Fruit fly (Drosophila melanogaster) whole organism, embryonic: ENCODE measurements around the gene Nep7.
A peak's percentile ranks its signal among the peaks of the same experiment; 100 is the strongest.

ENCODE experiments used
- ATbp ChIP-seq: fragments of 200-800 bp; sonication (Bioruptor generic); optimal IDR thresholded peaks from 2 replicates; lab custom pipeline; 2017; ENCODE audit warnings: missing biosample characterization, mild to moderate bottlenecking, missing genetic modification characterization, missing genetic modification reagents
- Atf6 ChIP-seq: fragments of 200-800 bp; sonication (Bioruptor generic); IDR thresholded peaks from 2 replicates; pipeline ENCODE4 v1.3.6; 2022; ENCODE audit warnings: missing biosample characterization, missing genetic modification characterization
- Awh ChIP-seq: fragments of 200-800 bp; sonication (Bioruptor generic); IDR thresholded peaks from 2 replicates; pipeline ENCODE4, ENCODE4 v1.3.6; 2022; ENCODE audit warnings: missing biosample characterization, missing genetic modification characterization
- Bdp1 ChIP-seq: fragments of 200-800 bp; sonication (Bioruptor generic); optimal IDR thresholded peaks from 3 replicates; lab custom pipeline; 2016; ENCODE audit warnings: missing biosample characterization, missing genetic modification characterization
- C15 ChIP-seq: fragments of 200-800 bp; sonication (Bioruptor generic); IDR thresholded peaks from 3 replicates; pipeline ENCODE4 v1.3.6; 2022; ENCODE audit warnings: missing biosample characterization, missing genetic modification characterization
- CG10267 ChIP-seq: fragments of 200-800 bp; sonication (Bioruptor generic); optimal IDR thresholded peaks from 2 replicates; lab custom pipeline; 2018; ENCODE audit warnings: missing biosample characterization, mild to moderate bottlenecking, missing genetic modification characterization, moderate library complexity
- CG11398 ChIP-seq: fragments of 200-800 bp; sonication (Bioruptor generic); optimal IDR thresholded peaks from 2 replicates; lab custom pipeline; 2016; ENCODE audit warnings: missing biosample characterization, missing genetic modification characterization
- CG11560 ChIP-seq: fragments of 200-800 bp; sonication (Bioruptor generic); IDR thresholded peaks from 3 replicates; pipeline ENCODE4 v1.3.6; 2022; ENCODE audit warnings: missing biosample characterization, missing genetic modification characterization
- CG12236 ChIP-seq: fragments of 200-800 bp; sonication (Bioruptor generic); optimal IDR thresholded peaks from 2 replicates; lab custom pipeline; 2016; ENCODE audit warnings: missing biosample characterization, missing genetic modification characterization
- CG13287 ChIP-seq: fragments of 200-800 bp; sonication (Bioruptor generic); IDR thresholded peaks from 2 replicates; pipeline ENCODE4 v1.3.6; 2022; ENCODE audit warnings: missing biosample characterization, missing genetic modification characterization; ENCODE audit not compliant: partially characterized antibody
- CG13296 ChIP-seq: fragments of 200-800 bp; sonication (Bioruptor generic); optimal IDR thresholded peaks from 3 replicates; lab custom pipeline; 2018; ENCODE audit warnings: missing biosample characterization, mild to moderate bottlenecking, missing genetic modification characterization
- CG14050 ChIP-seq: fragments of 200-800 bp; sonication (Bioruptor generic); IDR thresholded peaks from 3 replicates; pipeline ENCODE4 v1.3.6; 2022; ENCODE audit warnings: missing biosample characterization, missing genetic modification characterization
- CG1603 ChIP-seq: fragments of 200-800 bp; sonication (Bioruptor generic); optimal IDR thresholded peaks from 2 replicates; lab custom pipeline; 2019; ENCODE audit warnings: missing biosample characterization, mild to moderate bottlenecking, missing genetic modification characterization, moderate library complexity
- CG17361 ChIP-seq: fragments of 200-800 bp; sonication (Bioruptor generic); IDR thresholded peaks from 3 replicates; pipeline ENCODE4 v1.3.6; 2022; ENCODE audit warnings: missing biosample characterization, missing genetic modification characterization
- CG17385 ChIP-seq: fragments of 200-800 bp; sonication (Bioruptor generic); optimal IDR thresholded peaks from 3 replicates; lab custom pipeline; 2018; ENCODE audit warnings: missing biosample characterization, mild to moderate bottlenecking, missing genetic modification characterization
- CG18262 ChIP-seq: fragments of 200-800 bp; optimal IDR thresholded peaks from 3 replicates; lab custom pipeline; 2019; ENCODE audit warnings: missing biosample characterization, mild to moderate bottlenecking, missing genetic modification characterization, moderate library complexity
- CG34224 ChIP-seq: fragments of 200-800 bp; sonication (Bioruptor generic); IDR thresholded peaks from 3 replicates; pipeline ENCODE4 v1.3.6; 2022; ENCODE audit warnings: missing biosample characterization, missing genetic modification characterization; ENCODE audit not compliant: partially characterized antibody
- CG5180 ChIP-seq: fragments of 200-800 bp; sonication (Bioruptor generic); optimal IDR thresholded peaks from 3 replicates; lab custom pipeline; 2017; ENCODE audit warnings: missing biosample characterization, missing genetic modification characterization, mild to moderate bottlenecking, moderate library complexity, missing genetic modification reagents
- CG6654 ChIP-seq: fragments of 200-800 bp; sonication (Bioruptor generic); optimal IDR thresholded peaks from 2 replicates; lab custom pipeline; 2017; ENCODE audit warnings: missing biosample characterization, mild to moderate bottlenecking, missing genetic modification characterization
- CG7357 ChIP-seq: fragments of 200-800 bp; sonication (Bioruptor generic); IDR thresholded peaks from 3 replicates; pipeline ENCODE4 v1.3.6; 2022; ENCODE audit warnings: missing biosample characterization, missing genetic modification characterization
- CG9797 ChIP-seq: fragments of 200-800 bp; sonication (Bioruptor generic); optimal IDR thresholded peaks from 3 replicates; lab custom pipeline; 2018; ENCODE audit warnings: missing biosample characterization, mild to moderate bottlenecking, missing genetic modification characterization
- Eip74EF ChIP-seq, 2 experiments: fragments of 200-800 bp in 1 of 2; fragments of >200 bp in 1 of 2; sonication (Bioruptor generic) in 1 of 2; optimal IDR thresholded peaks; 2 replicates each; lab custom pipeline; 2017 to 2019; ENCODE audit warnings: missing biosample characterization in 2 of 2, missing genetic modification characterization in 2 of 2, mild to moderate bottlenecking in 1 of 2, moderate library complexity in 1 of 2
- Elba2 ChIP-seq: fragments of 200-800 bp; sonication (Bioruptor generic); optimal IDR thresholded peaks from 3 replicates; lab custom pipeline; 2016; ENCODE audit warnings: missing biosample characterization, missing genetic modification characterization
- Gug ChIP-seq: fragments of 200-800 bp; sonication (Bioruptor generic); IDR thresholded peaks from 4 replicates; pipeline ENCODE4 v1.3.6; 2022; ENCODE audit warnings: missing biosample characterization, missing genetic modification characterization
- H15 ChIP-seq: fragments of 200-800 bp; sonication (Bioruptor generic); IDR thresholded peaks from 3 replicates; pipeline ENCODE4 v1.3.6; 2022; ENCODE audit warnings: missing biosample characterization, missing genetic modification characterization
- H2.0 ChIP-seq: fragments of 200-800 bp; sonication (Bioruptor generic); IDR thresholded peaks from 2 replicates; pipeline ENCODE4 v1.3.6; 2022; ENCODE audit warnings: missing biosample characterization, missing genetic modification characterization
- Hmr ChIP-seq: fragments of 200-800 bp; sonication (Bioruptor generic); optimal IDR thresholded peaks from 3 replicates; lab custom pipeline; 2017; ENCODE audit warnings: mild to moderate bottlenecking, missing biosample characterization, missing genetic modification reagents, missing genetic modification characterization
- Hmx ChIP-seq: fragments of 200-800 bp; sonication (Bioruptor generic); optimal IDR thresholded peaks from 2 replicates; lab custom pipeline; 2016; ENCODE audit warnings: missing biosample characterization, missing genetic modification characterization
- MESR4 ChIP-seq: fragments of 200-800 bp; sonication (Bioruptor generic); optimal IDR thresholded peaks from 2 replicates; lab custom pipeline; 2018; ENCODE audit warnings: missing biosample characterization, mild to moderate bottlenecking, missing genetic modification characterization, moderate library complexity
- Mrtf ChIP-seq: fragments of 200-800 bp; sonication (Bioruptor generic); IDR thresholded peaks from 3 replicates; pipeline ENCODE4 v1.3.6; 2022; ENCODE audit warnings: missing biosample characterization, missing genetic modification characterization
- Opbp ChIP-seq: fragments of 200-800 bp; sonication (Bioruptor generic); IDR thresholded peaks from 3 replicates; pipeline ENCODE4 v1.3.6; 2022; ENCODE audit warnings: missing biosample characterization, missing genetic modification characterization; ENCODE audit not compliant: partially characterized antibody
- Sry-β ChIP-seq: fragments of 200-800 bp; sonication (Bioruptor generic); optimal IDR thresholded peaks from 2 replicates; lab custom pipeline; 2018; ENCODE audit warnings: missing biosample characterization, mild to moderate bottlenecking, missing genetic modification characterization, moderate library complexity
- aop ChIP-seq: fragments of 200-800 bp; sonication (Bioruptor generic); IDR thresholded peaks from 2 replicates; pipeline ENCODE4 v1.3.6; 2022; ENCODE audit warnings: missing biosample characterization, missing genetic modification characterization
- ara ChIP-seq: fragments of 200-800 bp; sonication (Bioruptor generic); IDR thresholded peaks from 2 replicates; pipeline ENCODE4 v1.3.6; 2022; ENCODE audit warnings: missing biosample characterization, missing genetic modification characterization
- crol ChIP-seq: fragments of 200-800 bp; sonication (Bioruptor generic); IDR thresholded peaks from 2 replicates; pipeline ENCODE4 v1.3.6; 2022; ENCODE audit warnings: missing biosample characterization, missing genetic modification characterization
- fd3F ChIP-seq: fragments of 200-800 bp; sonication (Bioruptor generic); optimal IDR thresholded peaks from 2 replicates; lab custom pipeline; 2018; ENCODE audit warnings: missing biosample characterization, mild to moderate bottlenecking, missing genetic modification characterization, moderate library complexity
- gem ChIP-seq: fragments of 200-800 bp; sonication (Bioruptor generic); optimal IDR thresholded peaks from 2 replicates; lab custom pipeline; 2019; ENCODE audit warnings: missing biosample characterization, mild to moderate bottlenecking, missing genetic modification characterization, moderate library complexity
- gfzf ChIP-seq: fragments of 200-800 bp; sonication (Bioruptor generic); optimal IDR thresholded peaks from 2 replicates; lab custom pipeline; 2016; ENCODE audit warnings: missing biosample characterization, mild to moderate bottlenecking, missing genetic modification characterization, moderate library complexity
- gsb-n ChIP-seq: fragments of 200-800 bp; sonication (Bioruptor generic); optimal IDR thresholded peaks from 3 replicates; lab custom pipeline; 2018; ENCODE audit warnings: missing biosample characterization, mild to moderate bottlenecking, missing genetic modification characterization
- gt ChIP-seq: fragments of 200-800 bp; sonication (Bioruptor generic); IDR thresholded peaks from 2 replicates; pipeline ENCODE4 v1.3.6; 2022; ENCODE audit warnings: missing biosample characterization, missing genetic modification characterization
- nmo ChIP-seq: fragments of 200-800 bp; sonication (Bioruptor generic); optimal IDR thresholded peaks from 2 replicates; lab custom pipeline; 2018; ENCODE audit warnings: missing biosample characterization, mild to moderate bottlenecking, missing genetic modification characterization, moderate library complexity
- odd ChIP-seq: fragments of 200-800 bp; sonication (Bioruptor generic); optimal IDR thresholded peaks from 2 replicates; lab custom pipeline; 2017; ENCODE audit warnings: missing biosample characterization, mild to moderate bottlenecking, missing genetic modification characterization
- pzg ChIP-seq: fragments of 200-800 bp; sonication (Bioruptor generic); optimal IDR thresholded peaks from 3 replicates; lab custom pipeline; 2018; ENCODE audit warnings: missing biosample characterization, mild to moderate bottlenecking, missing genetic modification characterization, moderate library complexity
- row ChIP-seq: fragments of 200-800 bp; sonication (Bioruptor generic); IDR thresholded peaks from 3 replicates; pipeline ENCODE4 v1.3.6; 2022; ENCODE audit warnings: missing biosample characterization, missing genetic modification characterization
- sim ChIP-seq: fragments of 200-800 bp; sonication (Bioruptor generic); IDR thresholded peaks from 2 replicates; pipeline ENCODE4 v1.3.6; 2022; ENCODE audit warnings: missing biosample characterization, missing genetic modification characterization
- sqz ChIP-seq: fragments of 200-800 bp; sonication (Bioruptor generic); optimal IDR thresholded peaks from 3 replicates; lab custom pipeline; 2018; ENCODE audit warnings: missing biosample characterization, mild to moderate bottlenecking, missing genetic modification characterization
- trem ChIP-seq: fragments of 200-800 bp; optimal IDR thresholded peaks from 3 replicates; lab custom pipeline; 2019; ENCODE audit warnings: missing biosample characterization, mild to moderate bottlenecking, missing genetic modification characterization, moderate library complexity
- wek ChIP-seq: fragments of 200-800 bp; sonication (Bioruptor generic); optimal IDR thresholded peaks from 3 replicates; lab custom pipeline; 2018; ENCODE audit warnings: missing biosample characterization, mild to moderate bottlenecking, missing genetic modification characterization, moderate library complexity

Gene Nep7

DNA sequence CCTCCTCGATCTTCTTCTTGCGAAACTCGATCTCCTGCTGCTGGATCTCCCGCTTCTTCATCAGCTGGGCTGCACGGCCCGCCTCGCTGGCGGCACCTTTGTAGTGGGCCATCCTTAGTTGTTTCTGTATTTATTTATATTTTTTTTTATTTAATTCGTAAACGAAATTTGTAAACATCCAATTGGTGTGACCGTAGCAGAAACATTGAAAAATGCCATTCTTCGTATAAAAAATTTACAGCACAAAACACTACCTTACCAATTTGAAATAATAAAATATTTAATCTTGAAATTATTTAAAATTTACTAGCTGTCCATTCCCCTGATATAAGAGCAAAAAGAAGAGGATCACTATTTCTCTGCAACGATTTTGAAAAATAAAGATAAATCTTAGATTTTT is 33.8 kb upstream of the Nep7 start, which contains the start of gene CG12259 (continued):
- peak; percentile 12 for TF ChIP-seq pzg (GFP tag; lab: Kevin White, UChicago)
- no peak for TF ChIP-seq fd3F (GFP tag; lab: Kevin White, UChicago)
- peak; percentile 10 for TF ChIP-seq wek (GFP tag; lab: Kevin White, UChicago)
- peak; percentile 12 for TF ChIP-seq gsb-n (tag; lab: Kevin White, UChicago)
- TF ChIP-seq CG17361 (GFP tag; lab: Robert Waterston, UW), result peak; percentile 27; the same call in 1 of the 3 replicates
- no peak for TF ChIP-seq crol (GFP tag; lab: Robert Waterston, UW)
- TF ChIP-seq CG13287 (GFP tag; lab: Robert Waterston, UW), result 0 out of 2 replicates have a peak, but pooled peaks have one; percentile 25
- no peak for TF ChIP-seq Atf6
- TF ChIP-seq Bdp1 (GFP tag; lab: Kevin White, UChicago), result no peak
- TF ChIP-seq H2.0, result no peak
- no peak for TF ChIP-seq odd (GFP tag; lab: Kevin White, UChicago)
- TF ChIP-seq CG14050 (GFP tag; lab: Robert Waterston, UW), result no peak
- TF ChIP-seq sim (GFP tag; lab: Robert Waterston, UW), result no peak
- TF ChIP-seq Opbp (GFP tag; lab: Robert Waterston, UW), result no peak
- TF ChIP-seq CG12236, result no peak
- peak; percentile 12 for TF ChIP-seq CG1603 (tag; lab: Kevin White, UChicago)
- TF ChIP-seq gem (tag; lab: Kevin White, UChicago), result peak; percentile 29
- no peak for TF ChIP-seq H15 (GFP tag; lab: Robert Waterston, UW)
- peak; percentile 56 for TF ChIP-seq gfzf
- TF ChIP-seq CG9797 (GFP tag; lab: Kevin White, UChicago), result peak; percentile 35
- TF ChIP-seq C15, result no peak
- peak; percentile 50 for TF ChIP-seq CG10267
- TF ChIP-seq nmo (GFP tag; lab: Kevin White, UChicago), result no peak
- TF ChIP-seq trem (tag; lab: Kevin White, UChicago), result peak; percentile 43
- no peak for TF ChIP-seq CG11560
- peak; percentile 19 for TF ChIP-seq CG18262 (tag; lab: Kevin White, UChicago)
- peak; percentile 25 for TF ChIP-seq MESR4 (GFP tag; lab: Kevin White, UChicago)
- peak; percentile 48 for TF ChIP-seq Sry-β (GFP tag; lab: Kevin White, UChicago)
- no peak for TF ChIP-seq Eip74EF (GFP tag; optimal IDR thresholded peaks at IDR 0.05; lab: Kevin White, UChicago)
- no peak for TF ChIP-seq Mrtf (GFP tag; lab: Robert Waterston, UW)
- TF ChIP-seq gt, result no peak
- TF ChIP-seq row (GFP tag; lab: Robert Waterston, UW), result peak; percentile 76
- TF ChIP-seq Elba2 (GFP tag; lab: Kevin White, UChicago), result no peak
- no peak for TF ChIP-seq Gug (GFP tag; lab: Robert Waterston, UW)
- TF ChIP-seq CG11398, result no peak
- no peak for TF ChIP-seq ara (GFP tag; lab: Robert Waterston, UW)
- peak; percentile 21 for TF ChIP-seq CG17385 (GFP tag; lab: Kevin White, UChicago)
- no peak for TF ChIP-seq aop (GFP tag; lab: Robert Waterston, UW)
- no peak for TF ChIP-seq Hmr (GFP tag; lab: Kevin White, UChicago)
- no peak for TF ChIP-seq CG5180 (GFP tag; lab: Kevin White, UChicago)
- peak; percentile 7 for TF ChIP-seq ATbp
- TF ChIP-seq Hmx, result no peak
- no peak for TF ChIP-seq CG7357
- TF ChIP-seq CG6654, result no peak
- TF ChIP-seq CG13296 (GFP tag; lab: Kevin White, UChicago), result no peak
- 0 out of 3 replicates have a peak, but pooled peaks have one; percentile 10 for TF ChIP-seq CG34224
- TF ChIP-seq sqz (GFP tag; lab: Kevin White, UChicago), result peak; percentile 56
- no peak for TF ChIP-seq Awh (GFP tag; lab: Robert Waterston, UW)
- TF ChIP-seq, all 482 proteins: peak for 27
